Worm (Caenorhabditis elegans) whole organism, L1 larva: ENCODE measurements around the gene pygo-1.

Experiments used
- C04F5.9 ChIP-seq: sonication (generic microtip); optimal IDR thresholded peaks from 2 replicates; lab custom pipeline; 2016; ENCODE audit warnings: missing genetic modification characterization, missing compliant biosample characterization
- C34B4.2 ChIP-seq: sonication (generic microtip); optimal IDR thresholded peaks from 2 replicates; lab custom pipeline; 2017; ENCODE audit warnings: mild to moderate bottlenecking, missing genetic modification characterization, missing compliant biosample characterization
- alr-1 ChIP-seq: fragments of 200-800 bp; sonication (Bioruptor generic); optimal IDR thresholded peaks from 2 replicates; lab custom pipeline; 2018; ENCODE audit warnings: borderline replicate concordance, mild to moderate bottlenecking, missing genetic modification characterization, missing compliant biosample characterization
- ama-1 ChIP-seq: fragments of 150-350 bp; optimal IDR thresholded peaks from 2 replicates; lab custom pipeline; 2014
- blmp-1 ChIP-seq: fragments of 150-350 bp; optimal IDR thresholded peaks from 2 replicates; lab custom pipeline; 2014; ENCODE audit warnings: missing biosample characterization, missing genetic modification characterization
- ceh-82 ChIP-seq, 3 experiments: fragments of 150-350 bp in 1 of 3; sonication (generic microtip) in 2 of 3; optimal IDR thresholded peaks; 2 replicates each; lab custom pipeline; 2014 to 2017; ENCODE audit warnings: missing biosample characterization in 3 of 3, missing genetic modification characterization in 3 of 3
- dpl-1 ChIP-seq, 3 experiments: fragments of 150-350 bp in 2 of 3; sonication (generic microtip) in 1 of 3; optimal IDR thresholded peaks; 2 replicates each; lab custom pipeline; 2014 to 2017; ENCODE audit warnings: missing biosample characterization in 3 of 3, missing genetic modification characterization in 3 of 3, missing genetic modification reagents in 3 of 3
- efl-1 ChIP-seq, 4 experiments: fragments of 150-350 bp; optimal IDR thresholded peaks in 3 of 4; peaks in 1 of 4; 1 replicate in 1 of 4; 2 replicates in 3 of 4; lab custom pipeline; 2014; ENCODE audit warnings: missing biosample characterization in 2 of 4, missing genetic modification characterization in 2 of 4, missing genetic modification reagents in 2 of 4
- egl-27 ChIP-seq, 2 experiments: fragments of 150-350 bp in 1 of 2; sonication (generic microtip); optimal IDR thresholded peaks; 3 replicates each; lab custom pipeline; 2017 to 2018; ENCODE audit warnings: missing biosample characterization in 2 of 2, missing genetic modification characterization in 2 of 2, missing genetic modification reagents in 2 of 2
- elt-2 ChIP-seq: sonication (generic microtip); optimal IDR thresholded peaks from 2 replicates; lab custom pipeline; 2016; ENCODE audit warnings: missing genetic modification characterization, mild to moderate bottlenecking, inconsistent platforms, missing compliant biosample characterization, missing genetic modification reagents
- elt-3 ChIP-seq, 6 experiments: fragments of 150-350 bp in 1 of 6; sonication (generic microtip); optimal IDR thresholded peaks; 2 replicates each; lab custom pipeline; 2017 to 2018; ENCODE audit warnings: missing biosample characterization in 6 of 6, missing genetic modification characterization in 6 of 6, inconsistent platforms in 1 of 6
- ets-5 ChIP-seq: fragments of 200-800 bp; sonication (Bioruptor generic); IDR thresholded peaks from 2 replicates; pipeline ENCODE4 v1.3.6; 2022; ENCODE audit warnings: missing genetic modification characterization, missing compliant biosample characterization
- fkh-10 ChIP-seq: sonication (generic microtip); optimal IDR thresholded peaks from 2 replicates; lab custom pipeline; 2017; ENCODE audit warnings: missing biosample characterization, missing genetic modification reagents, missing genetic modification characterization
- fkh-8 ChIP-seq: sonication (generic microtip); optimal IDR thresholded peaks from 2 replicates; lab custom pipeline; 2016; ENCODE audit warnings: mild to moderate bottlenecking, missing genetic modification characterization, missing compliant biosample characterization
- grh-1 ChIP-seq: fragments of 200-800 bp; sonication (Bioruptor generic); IDR thresholded peaks from 2 replicates; pipeline ENCODE4 v1.3.6; 2022; ENCODE audit warnings: missing genetic modification reagents, missing genetic modification characterization, missing compliant biosample characterization
- hlh-17 ChIP-seq: fragments of 200-800 bp; sonication (Bioruptor generic); optimal IDR thresholded peaks from 2 replicates; lab custom pipeline; 2018; ENCODE audit warnings: missing genetic modification characterization, mild to moderate bottlenecking, missing compliant biosample characterization, moderate library complexity, borderline replicate concordance
- hlh-4 ChIP-seq: sonication (generic microtip); optimal IDR thresholded peaks from 2 replicates; lab custom pipeline; 2016; ENCODE audit warnings: mild to moderate bottlenecking, missing genetic modification characterization, missing compliant biosample characterization
- hpl-2 ChIP-seq: fragments of 150-350 bp; optimal IDR thresholded peaks from 2 replicates; lab custom pipeline; 2014; ENCODE audit warnings: missing biosample characterization, missing genetic modification reagents, missing genetic modification characterization
- irx-1 ChIP-seq: sonication (generic microtip); optimal IDR thresholded peaks from 2 replicates; lab custom pipeline; 2016; ENCODE audit warnings: missing genetic modification characterization, missing compliant biosample characterization
- jun-1 ChIP-seq: fragments of 150-350 bp; optimal IDR thresholded peaks from 2 replicates; lab custom pipeline; 2014; ENCODE audit warnings: missing biosample characterization, missing genetic modification reagents, missing genetic modification characterization
- lin-14 ChIP-seq: fragments of 200-800 bp; sonication (Bioruptor generic); optimal IDR thresholded peaks from 2 replicates; lab custom pipeline; 2018; ENCODE audit warnings: mild to moderate bottlenecking, missing genetic modification characterization, moderate library complexity, missing compliant biosample characterization
- lir-3 ChIP-seq: sonication (generic microtip); optimal IDR thresholded peaks from 2 replicates; lab custom pipeline; 2016; ENCODE audit warnings: mild to moderate bottlenecking, missing genetic modification characterization, moderate library complexity, missing compliant biosample characterization; ENCODE audit not compliant: poor library complexity
- lsy-2 ChIP-seq, 2 experiments: fragments of 150-350 bp; optimal IDR thresholded peaks; 2 replicates each; lab custom pipeline; 2014; ENCODE audit warnings: missing biosample characterization in 2 of 2, missing genetic modification characterization in 2 of 2
- mab-9 ChIP-seq: fragments of 200-800 bp; sonication (Bioruptor generic); IDR thresholded peaks from 2 replicates; pipeline ENCODE4 v1.3.6; 2022; ENCODE audit warnings: missing genetic modification reagents, missing genetic modification characterization, missing compliant biosample characterization
- mep-1 ChIP-seq: fragments of 150-350 bp; optimal IDR thresholded peaks from 2 replicates; lab custom pipeline; 2014; ENCODE audit warnings: missing biosample characterization, missing genetic modification characterization
- nhr-11 ChIP-seq: fragments of 150-350 bp; optimal IDR thresholded peaks from 2 replicates; lab custom pipeline; 2014; ENCODE audit warnings: missing biosample characterization, missing genetic modification characterization
- nhr-19 ChIP-seq: fragments of 200-800 bp; sonication (Bioruptor generic); conservative IDR thresholded peaks from 2 replicates; pipeline ENCODE4 v1.3.6; 2022; ENCODE audit warnings: missing genetic modification characterization, missing compliant biosample characterization
- nhr-47 ChIP-seq: sonication (generic microtip); optimal IDR thresholded peaks from 2 replicates; lab custom pipeline; 2016; ENCODE audit warnings: mild to moderate bottlenecking, missing genetic modification characterization, moderate library complexity, missing compliant biosample characterization
- nhr-71 ChIP-seq: sonication (generic microtip); optimal IDR thresholded peaks from 2 replicates; lab custom pipeline; 2016; ENCODE audit warnings: mild to moderate bottlenecking, missing genetic modification characterization, moderate library complexity, missing compliant biosample characterization
- nhr-76 ChIP-seq: sonication (generic microtip); optimal IDR thresholded peaks from 2 replicates; lab custom pipeline; 2017; ENCODE audit warnings: missing biosample characterization, missing genetic modification characterization
- nhr-77 ChIP-seq: fragments of 150-350 bp; optimal IDR thresholded peaks from 2 replicates; lab custom pipeline; 2014; ENCODE audit warnings: missing biosample characterization, missing genetic modification characterization
- nhr-85 ChIP-seq: sonication (generic microtip); peaks from one replicate; lab custom pipeline; 2016; ENCODE audit warnings: missing genetic modification characterization, inconsistent platforms, missing compliant biosample characterization
- pag-3 ChIP-seq: sonication (generic microtip); optimal IDR thresholded peaks from 2 replicates; lab custom pipeline; 2017; ENCODE audit warnings: missing genetic modification characterization, mild to moderate bottlenecking, missing compliant biosample characterization, antibody characterized with exemption, borderline replicate concordance; ENCODE audit not compliant: insufficient read depth
- pqm-1 ChIP-seq: sonication (generic microtip); optimal IDR thresholded peaks from 3 replicates; lab custom pipeline; 2017; ENCODE audit warnings: missing biosample characterization, missing genetic modification characterization
- rnt-1 ChIP-seq: sonication (generic microtip); optimal IDR thresholded peaks from 2 replicates; lab custom pipeline; 2016; ENCODE audit warnings: mild to moderate bottlenecking, missing genetic modification characterization, moderate library complexity, missing compliant biosample characterization
- snu-23 ChIP-seq: sonication (generic microtip); optimal IDR thresholded peaks from 2 replicates; lab custom pipeline; 2016; ENCODE audit warnings: missing genetic modification characterization, missing compliant biosample characterization
- sptf-1 ChIP-seq: fragments of 150-350 bp; optimal IDR thresholded peaks from 2 replicates; lab custom pipeline; 2014; ENCODE audit warnings: missing biosample characterization, missing genetic modification characterization
- sup-37 ChIP-seq: fragments of 200-800 bp; sonication (Bioruptor generic); optimal IDR thresholded peaks from 2 replicates; lab custom pipeline; 2018; ENCODE audit warnings: mild to moderate bottlenecking, missing genetic modification characterization, missing compliant biosample characterization
- swsn-7 ChIP-seq: sonication (generic microtip); optimal IDR thresholded peaks from 2 replicates; lab custom pipeline; 2016; ENCODE audit warnings: missing genetic modification characterization, missing compliant biosample characterization
- tbx-2 ChIP-seq: sonication (generic microtip); optimal IDR thresholded peaks from 2 replicates; lab custom pipeline; 2016; ENCODE audit warnings: missing genetic modification characterization, missing compliant biosample characterization
- unc-130 ChIP-seq: fragments of 150-350 bp; optimal IDR thresholded peaks from 2 replicates; lab custom pipeline; 2017; ENCODE audit warnings: missing biosample characterization, missing genetic modification characterization, inconsistent platforms
- unc-98 ChIP-seq: fragments of 200-800 bp; sonication (Bioruptor generic); IDR thresholded peaks from 2 replicates; pipeline ENCODE4 v1.3.6; 2022; ENCODE audit warnings: missing genetic modification characterization, missing compliant biosample characterization
- vab-15 ChIP-seq: sonication (generic microtip); optimal IDR thresholded peaks from 2 replicates; lab custom pipeline; 2017; ENCODE audit warnings: missing genotype, mild to moderate bottlenecking, missing genetic modification characterization, missing compliant biosample characterization
- xbp-1 ChIP-seq: sonication (generic microtip); optimal IDR thresholded peaks from 2 replicates; lab custom pipeline; 2016; ENCODE audit warnings: missing genetic modification characterization, missing compliant biosample characterization
- zag-1 ChIP-seq: fragments of 150-350 bp; optimal IDR thresholded peaks from 2 replicates; lab custom pipeline; 2014; ENCODE audit warnings: missing biosample characterization, missing genetic modification characterization
- ztf-11 ChIP-seq, 2 experiments: sonication (generic microtip); optimal IDR thresholded peaks; 2 replicates each; lab custom pipeline; 2016 to 2017; ENCODE audit warnings: missing genetic modification characterization in 2 of 2, missing biosample characterization in 1 of 2, missing compliant biosample characterization in 1 of 2

Gene pygo-1

DNA sequence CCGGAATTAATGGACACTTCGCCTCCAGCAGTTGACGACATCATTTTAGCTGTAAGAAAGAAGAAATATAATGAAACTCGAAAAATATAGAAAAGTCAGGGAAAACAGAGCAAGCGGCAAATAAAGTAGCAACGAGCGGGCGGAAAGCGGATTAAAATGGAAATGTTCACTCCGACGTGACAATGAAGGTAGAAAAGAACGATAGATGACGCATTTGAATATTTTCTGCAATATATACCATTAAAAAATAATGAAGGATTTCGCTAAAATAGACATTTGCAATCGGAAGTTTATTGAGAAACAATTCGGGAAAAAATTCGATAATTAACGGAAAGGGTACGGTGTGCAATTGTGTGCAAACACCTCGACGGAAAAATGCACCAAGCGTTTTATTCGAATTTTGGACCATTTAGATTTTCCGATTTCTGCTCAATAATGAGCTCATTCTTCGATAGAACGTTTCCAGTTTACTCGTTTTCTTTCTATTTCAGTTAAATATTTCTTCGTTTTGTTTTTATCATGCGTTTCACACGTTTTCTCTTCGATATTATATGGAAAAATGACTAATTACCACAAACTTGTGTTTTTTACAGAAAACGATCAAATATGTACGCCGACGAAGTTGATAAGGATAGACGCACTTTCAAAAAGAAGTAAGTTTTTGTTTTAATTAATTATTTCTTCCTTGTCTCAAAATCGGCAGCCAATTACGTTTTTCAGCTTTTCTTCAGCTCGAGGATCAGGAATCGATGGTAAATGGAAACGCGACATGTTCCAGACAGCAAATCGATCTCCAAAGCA is 8.1 kb downstream of the pygo-1 start, which contains the start of the genes snpn-1 and C02B10.4 (continued):
- no peak for TF ChIP-seq jun-1 (tag; lab: Kevin White, UChicago)
- TF ChIP-seq lir-3 (tag; lab: Kevin White, UChicago), result no peak
- TF ChIP-seq elt-3 (tag; optimal IDR thresholded peaks at IDR 0.05; lab: Kevin White, UChicago), result no peak
- TF ChIP-seq zag-1, result no peak
- TF ChIP-seq ztf-11 (tag; optimal IDR thresholded peaks at IDR 0.05; lab: Kevin White, UChicago), result no peak
- peak; percentile 23 for TF ChIP-seq blmp-1 (tag; lab: Kevin White, UChicago)
- TF ChIP-seq unc-130 (tag; lab: Kevin White, UChicago), result peak; percentile 36
- peak; percentile 77 for TF ChIP-seq snu-23
- no peak for TF ChIP-seq vab-15 (tag; lab: Kevin White, UChicago)
- no peak for TF ChIP-seq pqm-1 (tag; lab: Kevin White, UChicago)
- TF ChIP-seq C04F5.9 (tag; lab: Kevin White, UChicago), result peak; percentile 10
- peak; percentile 62 for TF ChIP-seq mep-1
- no peak for TF ChIP-seq nhr-11 (tag; lab: Kevin White, UChicago)
- TF ChIP-seq irx-1 (tag; lab: Kevin White, UChicago), result peak; percentile 48
- peak; percentile 45 for TF ChIP-seq rnt-1
- peak; percentile 73 for TF ChIP-seq nhr-47 (tag; lab: Kevin White, UChicago)
- no peak for TF ChIP-seq pag-3
- TF ChIP-seq swsn-7 (tag; lab: Kevin White, UChicago), result peak; percentile 65
- no peak for TF ChIP-seq nhr-77
- TF ChIP-seq lin-14 (GFP tag; lab: Kevin White, UChicago), result peak; percentile 56
- TF ChIP-seq sup-37 (GFP tag; lab: Kevin White, UChicago), result no peak
- no peak for TF ChIP-seq hpl-2 (GFP tag; lab: Kevin White, UChicago)
- TF ChIP-seq alr-1 (tag; lab: Kevin White, UChicago), result no peak
- TF ChIP-seq C34B4.2 (tag; lab: Kevin White, UChicago), result no peak
- no peak for TF ChIP-seq mab-9 (GFP tag; lab: Robert Waterston, UW)
- TF ChIP-seq dpl-1 (GFP tag; optimal IDR thresholded peaks at IDR 0.05; lab: Kevin White, UChicago), result peak; percentile 49 to 62 (median 62)
- TF ChIP-seq hlh-17 (GFP tag; lab: Kevin White, UChicago), result no peak
- TF ChIP-seq xbp-1, result peak; percentile 50
- no peak for TF ChIP-seq ama-1 (lab: Kevin White, UChicago)
- no peak for TF ChIP-seq elt-2 (tag; lab: Kevin White, UChicago)
- TF ChIP-seq fkh-8 (tag; lab: Kevin White, UChicago), result peak; percentile 26
- TF ChIP-seq lsy-2 (tag; optimal IDR thresholded peaks at IDR 0.05; lab: Kevin White, UChicago), result peak; percentile 98 to 99

DNA sequence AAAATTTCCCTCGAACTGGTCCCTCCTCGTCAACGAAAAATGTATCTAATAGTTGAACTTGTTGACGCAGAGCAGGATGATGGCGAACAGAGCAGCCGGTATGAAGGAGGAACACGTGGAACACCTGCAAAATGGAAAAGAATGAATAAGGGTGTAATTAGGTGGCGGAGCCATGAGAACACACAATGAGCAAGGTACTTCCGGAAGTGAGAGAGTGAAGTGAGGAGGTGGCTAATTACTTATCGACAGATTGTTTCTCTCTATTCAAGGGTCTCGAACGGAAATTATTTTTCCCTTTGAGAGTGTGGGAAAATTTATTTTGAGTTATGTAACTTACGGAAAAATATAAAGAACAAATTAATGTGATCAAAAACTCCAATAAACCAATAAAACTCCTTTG is 10.4 kb downstream of the pygo-1 start:
- TF ChIP-seq unc-98 (GFP tag; lab: Robert Waterston, UW) (no peak), fkh-8 (tag; lab: Kevin White, UChicago) (no peak)

DNA sequence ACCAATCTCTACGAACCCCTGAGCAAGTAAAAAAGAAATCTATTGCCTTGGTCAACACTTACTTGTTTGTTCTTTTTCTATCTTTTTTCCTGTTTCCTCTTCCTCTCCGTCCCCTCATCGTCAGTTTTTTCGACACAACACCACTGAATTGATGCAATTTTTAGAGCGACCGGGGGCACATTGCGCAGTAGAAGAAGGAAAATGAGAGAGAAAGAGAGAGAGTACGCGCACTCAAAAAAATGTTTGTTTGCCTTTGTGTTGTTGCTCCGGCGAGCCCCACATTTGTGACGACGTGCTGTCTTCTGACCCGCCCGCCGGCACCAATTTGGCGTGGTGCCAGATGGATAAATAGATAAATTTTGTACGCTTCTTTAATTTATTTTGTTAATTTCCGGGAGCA is 17.0 kb downstream of the pygo-1 start:
- TF ChIP-seq nhr-19 (GFP tag; lab: Robert Waterston, UW), result peak; percentile 28; the same call in 1 of the 2 replicates
- no peak for TF ChIP-seq alr-1 (tag; lab: Kevin White, UChicago)
- no peak for TF ChIP-seq egl-27 (tag; optimal IDR thresholded peaks at IDR 0.05; lab: Kevin White, UChicago)
- TF ChIP-seq hlh-4, result no peak
- TF ChIP-seq efl-1 (optimal IDR thresholded peaks at IDR 0.05; lab: Kevin White, UChicago), result peak in 1 of 2 experiments; percentile 1
- peak in 1 of 2 experiments; percentile 71 for TF ChIP-seq efl-1 (GFP tag; optimal IDR thresholded peaks at IDR 0.05 in 1 of 2; lab: Kevin White, UChicago)
- no peak for TF ChIP-seq nhr-76 (tag; lab: Kevin White, UChicago)
- TF ChIP-seq tbx-2 (tag; lab: Kevin White, UChicago), result peak; percentile 17
- peak; percentile 9 for TF ChIP-seq swsn-7 (tag; lab: Kevin White, UChicago)
- no peak for TF ChIP-seq grh-1 (GFP tag; lab: Robert Waterston, UW)
- no peak for TF ChIP-seq ets-5 (GFP tag; lab: Robert Waterston, UW)
- peak; percentile 17 for TF ChIP-seq nhr-71
- TF ChIP-seq nhr-85 (tag; lab: Kevin White, UChicago), result no peak
- TF ChIP-seq nhr-47 (tag; lab: Kevin White, UChicago), result peak; percentile 47
- peak; percentile 23 for TF ChIP-seq mep-1
- TF ChIP-seq ceh-82 (tag; optimal IDR thresholded peaks at IDR 0.05; lab: Kevin White, UChicago), result peak in 2 of 3 experiments; percentile 2 to 51
- TF ChIP-seq lsy-2 (tag; optimal IDR thresholded peaks at IDR 0.05; lab: Kevin White, UChicago), result peak in 1 of 2 experiments; percentile 44
- peak in 1 of 3 experiments; percentile 29 for TF ChIP-seq dpl-1 (GFP tag; optimal IDR thresholded peaks at IDR 0.05; lab: Kevin White, UChicago)
- no peak for TF ChIP-seq ztf-11 (tag; optimal IDR thresholded peaks at IDR 0.05; lab: Kevin White, UChicago)
- no peak for TF ChIP-seq sptf-1 (tag; lab: Kevin White, UChicago)
- peak; percentile 4 for TF ChIP-seq snu-23
- TF ChIP-seq fkh-10 (GFP tag; lab: Kevin White, UChicago), result peak; percentile 26
- peak; percentile 89 for TF ChIP-seq lin-14 (GFP tag; lab: Kevin White, UChicago)
